Worm (Caenorhabditis elegans) whole organism, young adult: ENCODE measurements around the gene F37A4.6.

Experiments used
- F57A8.1 ChIP-seq: fragments of 200-800 bp; sonication (Bioruptor generic); optimal IDR thresholded peaks from 2 replicates; lab custom pipeline; 2018; ENCODE audit warnings: mild to moderate bottlenecking, missing genetic modification characterization, moderate library complexity, missing compliant biosample characterization
- K11D2.4 ChIP-seq: fragments of 200-800 bp; sonication (Bioruptor generic); IDR thresholded peaks from 2 replicates; pipeline ENCODE4 v1.3.6; 2022; ENCODE audit warnings: missing genetic modification reagents, missing genetic modification characterization, missing compliant biosample characterization
- Y53G8AR.9 ChIP-seq: fragments of 200-800 bp; sonication (Bioruptor generic); conservative IDR thresholded peaks from 2 replicates; pipeline ENCODE4 v1.3.6; 2022; ENCODE audit warnings: missing genetic modification reagents, missing genetic modification characterization, missing compliant biosample characterization
- Y67H2A.10 ChIP-seq: fragments of 200-800 bp; sonication (Bioruptor generic); conservative IDR thresholded peaks from 2 replicates; pipeline ENCODE4 v1.3.6; 2022; ENCODE audit warnings: missing genetic modification reagents, missing genetic modification characterization, missing compliant biosample characterization
- ZK185.1 ChIP-seq: sonication (generic microtip); optimal IDR thresholded peaks from 2 replicates; lab custom pipeline; 2016; ENCODE audit warnings: mild to moderate bottlenecking, missing genetic modification characterization, missing compliant biosample characterization; ENCODE audit not compliant: poor library complexity, severe bottlenecking
- aptf-2 ChIP-seq: fragments of 200-800 bp; sonication (Bioruptor generic); conservative IDR thresholded peaks from 2 replicates; pipeline ENCODE4 v1.3.6; 2022; ENCODE audit warnings: missing genetic modification reagents, missing genetic modification characterization, missing compliant biosample characterization
- athp-1 ChIP-seq: sonication (generic microtip); optimal IDR thresholded peaks from 2 replicates; lab custom pipeline; 2017; ENCODE audit warnings: mild to moderate bottlenecking, missing genetic modification characterization, missing compliant biosample characterization
- attf-3 ChIP-seq: fragments of 200-800 bp; sonication (Bioruptor generic); conservative IDR thresholded peaks from 2 replicates; pipeline ENCODE4 v1.3.6; 2022; ENCODE audit warnings: missing genetic modification reagents, missing genetic modification characterization, missing compliant biosample characterization
- attf-5 ChIP-seq: fragments of 200-800 bp; sonication (Bioruptor generic); optimal IDR thresholded peaks from 2 replicates; lab custom pipeline; 2018; ENCODE audit warnings: mild to moderate bottlenecking, missing genetic modification characterization, missing compliant biosample characterization
- cebp-2 ChIP-seq: fragments of 200-800 bp; sonication (Bioruptor generic); IDR thresholded peaks from 2 replicates; pipeline ENCODE4 v1.3.6; 2022; ENCODE audit warnings: missing genetic modification characterization, missing compliant biosample characterization
- ceh-100 ChIP-seq: fragments of 200-800 bp; sonication (Bioruptor generic); IDR thresholded peaks from 2 replicates; pipeline ENCODE4 v1.3.6; 2022; ENCODE audit warnings: missing genetic modification reagents, missing genetic modification characterization, missing compliant biosample characterization
- ceh-79 ChIP-seq: sonication (generic microtip); optimal IDR thresholded peaks from 2 replicates; lab custom pipeline; 2017; ENCODE audit warnings: mild to moderate bottlenecking, missing genetic modification characterization, missing compliant biosample characterization
- dpl-1 ChIP-seq: fragments of 150-350 bp; optimal IDR thresholded peaks from 2 replicates; lab custom pipeline; 2014; ENCODE audit warnings: missing biosample characterization, missing genetic modification reagents, missing genetic modification characterization
- efl-1 ChIP-seq: fragments of 150-350 bp; optimal IDR thresholded peaks from 2 replicates; lab custom pipeline; 2014; ENCODE audit warnings: missing biosample characterization, missing genetic modification reagents, missing genetic modification characterization
- ekl-4 ChIP-seq: fragments of 200-800 bp; sonication (Bioruptor generic); IDR thresholded peaks from 2 replicates; pipeline ENCODE4 v1.3.6; 2022; ENCODE audit warnings: missing genetic modification reagents, missing genetic modification characterization, missing compliant biosample characterization
- fkh-3 ChIP-seq: sonication (generic microtip); optimal IDR thresholded peaks from 2 replicates; lab custom pipeline; 2016; ENCODE audit warnings: mild to moderate bottlenecking, missing genetic modification characterization, missing compliant biosample characterization
- hlh-12 ChIP-seq: sonication (generic microtip); optimal IDR thresholded peaks from 2 replicates; lab custom pipeline; 2016; ENCODE audit warnings: missing genetic modification characterization, missing compliant biosample characterization
- hmg-1.2 ChIP-seq: fragments of 200-800 bp; sonication (Bioruptor generic); IDR thresholded peaks from 2 replicates; pipeline ENCODE4 v1.3.6; 2022; ENCODE audit warnings: missing genetic modification reagents, missing genetic modification characterization, missing compliant biosample characterization
- madf-8 ChIP-seq: fragments of 200-800 bp; sonication (Bioruptor generic); conservative IDR thresholded peaks from 2 replicates; pipeline ENCODE4 v1.3.6; 2022; ENCODE audit warnings: missing genetic modification reagents, missing genetic modification characterization, missing compliant biosample characterization
- mcd-1 ChIP-seq: fragments of 200-800 bp; sonication (Bioruptor generic); IDR thresholded peaks from 2 replicates; pipeline ENCODE4 v1.3.6; 2022; ENCODE audit warnings: missing genetic modification reagents, missing genetic modification characterization, missing compliant biosample characterization
- mes-4 ChIP-seq: sonication (generic microtip); optimal IDR thresholded peaks from 2 replicates; lab custom pipeline; 2016; ENCODE audit warnings: missing genotype, missing genetic modification characterization, missing compliant biosample characterization
- nfya-1 ChIP-seq: sonication (generic microtip); optimal IDR thresholded peaks from 2 replicates; lab custom pipeline; 2017; ENCODE audit warnings: antibody characterized with exemption, missing compliant biosample characterization, missing genetic modification characterization, borderline replicate concordance; ENCODE audit not compliant: insufficient read depth
- nfyb-1 ChIP-seq: fragments of 200-800 bp; sonication (Bioruptor generic); IDR thresholded peaks from 2 replicates; pipeline ENCODE4 v1.3.6; 2022; ENCODE audit warnings: missing genetic modification reagents, missing genetic modification characterization, missing compliant biosample characterization
- nhr-80 ChIP-seq: sonication (generic microtip); optimal IDR thresholded peaks from 2 replicates; lab custom pipeline; 2016; ENCODE audit warnings: missing genetic modification characterization, missing compliant biosample characterization
- rcor-1 ChIP-seq: fragments of 200-800 bp; sonication (Bioruptor generic); IDR thresholded peaks from 2 replicates; pipeline ENCODE4 v1.3.6; 2022; ENCODE audit warnings: missing genetic modification reagents, missing genetic modification characterization, missing compliant biosample characterization
- sdz-38 ChIP-seq: sonication (generic microtip); optimal IDR thresholded peaks from 2 replicates; lab custom pipeline; 2016; ENCODE audit warnings: missing genotype, missing genetic modification characterization, missing compliant biosample characterization
- snpc-1.1 ChIP-seq: sonication (generic microtip); optimal IDR thresholded peaks from 2 replicates; lab custom pipeline; 2017; ENCODE audit warnings: missing genetic modification characterization, mild to moderate bottlenecking, missing compliant biosample characterization, antibody characterized with exemption, moderate library complexity, missing genotype, missing genetic modification reagents; ENCODE audit not compliant: insufficient read depth
- tbx-9 ChIP-seq: sonication (generic microtip); optimal IDR thresholded peaks from 2 replicates; lab custom pipeline; 2016; ENCODE audit warnings: borderline replicate concordance, missing genetic modification characterization, inconsistent platforms, missing compliant biosample characterization
- unc-130 ChIP-seq: sonication (generic microtip); optimal IDR thresholded peaks from 2 replicates; lab custom pipeline; 2016; ENCODE audit warnings: missing genetic modification reagents, missing genetic modification characterization, missing compliant biosample characterization
- ztf-22 ChIP-seq: fragments of 200-800 bp; sonication (Bioruptor generic); optimal IDR thresholded peaks from 2 replicates; lab custom pipeline; 2018; ENCODE audit warnings: mild to moderate bottlenecking, missing genetic modification characterization, moderate library complexity, missing compliant biosample characterization
- ztf-28 ChIP-seq: fragments of 200-800 bp; sonication (Bioruptor generic); IDR thresholded peaks from 2 replicates; pipeline ENCODE4 v1.3.6; 2022; ENCODE audit warnings: missing genetic modification reagents, missing genetic modification characterization, missing compliant biosample characterization

F37A4.6 gene

DNA sequence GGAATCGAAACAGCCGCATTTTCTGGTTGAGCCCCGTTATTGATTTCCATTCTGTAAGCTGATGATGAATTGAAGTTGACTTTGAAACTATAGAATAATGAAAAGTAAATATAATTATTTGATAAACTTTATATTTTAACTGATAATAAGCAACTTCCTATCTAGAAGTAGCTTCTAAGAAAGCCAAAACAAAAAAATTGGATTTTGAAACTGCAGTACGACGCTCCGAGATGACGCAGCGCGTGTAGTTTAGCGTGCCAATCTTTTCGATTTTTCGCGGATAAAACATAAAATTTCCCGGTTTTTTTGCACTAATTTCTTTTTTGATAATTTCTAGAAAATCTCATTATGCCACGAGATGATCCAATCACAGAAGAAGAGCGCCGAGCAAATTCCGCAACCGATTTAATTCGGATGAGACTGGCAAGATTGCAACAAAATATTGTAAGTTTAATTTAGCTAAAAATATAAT is 16.6 kb downstream of the F37A4.6 start, which contains the start of the genes bath-41 and F37A4.2 (continued):
- no peak for TF ChIP-seq ceh-100 (GFP tag; lab: Robert Waterston, UW)
- 0 out of 2 replicates have a peak, but pooled peaks have one; percentile 14 for TF ChIP-seq madf-8 (GFP tag; lab: Robert Waterston, UW)
- no peak for TF ChIP-seq ceh-79 (tag; lab: Kevin White, UChicago)
- no peak for TF ChIP-seq ztf-28 (GFP tag; lab: Robert Waterston, UW)
- peak; percentile 82 for TF ChIP-seq efl-1 (GFP tag; lab: Kevin White, UChicago)
- no peak for TF ChIP-seq Y53G8AR.9 (GFP tag; lab: Robert Waterston, UW)
- TF ChIP-seq attf-3 (GFP tag; lab: Robert Waterston, UW): peak; percentile 94
- TF ChIP-seq nfya-1 (tag; lab: Kevin White, UChicago): no peak
- no peak for TF ChIP-seq athp-1 (tag; lab: Kevin White, UChicago)
- peak; percentile 53 for TF ChIP-seq dpl-1 (GFP tag; lab: Kevin White, UChicago)
- TF ChIP-seq ztf-22 (GFP tag; lab: Kevin White, UChicago): no peak
- no peak for TF ChIP-seq tbx-9 (tag; lab: Kevin White, UChicago)

DNA sequence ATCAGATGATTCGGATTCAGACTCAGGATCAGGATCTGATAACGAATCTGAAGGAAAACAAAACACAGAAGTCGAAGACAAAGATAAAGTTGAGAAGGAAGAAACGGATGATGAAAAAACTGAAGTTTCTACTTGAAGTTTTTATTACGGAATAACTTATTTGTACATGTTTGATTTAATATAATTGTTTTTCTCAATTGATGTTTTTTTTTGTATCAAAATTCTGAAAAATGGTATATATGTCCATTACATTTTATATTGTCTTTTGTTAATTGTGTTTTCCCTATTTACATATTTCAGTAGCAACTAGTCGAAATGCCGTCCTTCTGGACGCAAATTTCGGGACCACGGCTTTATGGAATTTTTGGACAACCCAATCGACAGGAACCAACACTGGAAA is 17.5 kb downstream of the F37A4.6 start, which contains the start of gene F37A4.1:
F37A4.1 (plus strand) TSS at position 301 of the 400 bp plus-strand sequence.
- TF ChIP-seq attf-3 (GFP tag; lab: Robert Waterston, UW) (0 out of 2 replicates have a peak, but pooled peaks have one; percentile 43), mes-4 (no peak)

DNA sequence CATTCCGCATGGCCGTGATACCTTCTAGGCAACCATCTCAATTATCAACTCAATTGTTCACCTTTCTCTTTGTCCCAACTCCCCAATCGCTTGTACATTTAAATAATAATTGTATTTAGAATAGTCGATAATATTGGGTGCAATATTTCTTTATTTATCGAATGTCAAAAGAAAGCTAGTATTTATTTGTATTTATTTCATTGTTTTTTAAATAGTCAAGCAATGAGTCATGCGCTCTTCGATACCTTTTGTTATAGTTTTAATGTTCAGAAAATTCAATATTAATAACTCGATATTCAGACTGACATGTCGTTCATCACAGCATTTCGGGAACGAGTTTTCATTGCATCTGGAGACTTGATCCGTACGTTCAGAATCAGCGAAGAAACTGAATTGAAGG is 19.9 kb downstream of the F37A4.6 start, which contains the start of gene wdr-4:
wdr-4 (plus strand) TSS at position 301 of the 400 bp plus-strand sequence.
- no peak for TF ChIP-seq dpl-1 (GFP tag; lab: Kevin White, UChicago)
- no peak for TF ChIP-seq Y67H2A.10 (GFP tag; lab: Robert Waterston, UW)
- TF ChIP-seq aptf-2 (GFP tag; lab: Robert Waterston, UW): no peak
- no peak for TF ChIP-seq sdz-38
- no peak for TF ChIP-seq ekl-4 (GFP tag; lab: Robert Waterston, UW)
- no peak for TF ChIP-seq hmg-1.2 (GFP tag; lab: Robert Waterston, UW)
- TF ChIP-seq unc-130: no peak

DNA sequence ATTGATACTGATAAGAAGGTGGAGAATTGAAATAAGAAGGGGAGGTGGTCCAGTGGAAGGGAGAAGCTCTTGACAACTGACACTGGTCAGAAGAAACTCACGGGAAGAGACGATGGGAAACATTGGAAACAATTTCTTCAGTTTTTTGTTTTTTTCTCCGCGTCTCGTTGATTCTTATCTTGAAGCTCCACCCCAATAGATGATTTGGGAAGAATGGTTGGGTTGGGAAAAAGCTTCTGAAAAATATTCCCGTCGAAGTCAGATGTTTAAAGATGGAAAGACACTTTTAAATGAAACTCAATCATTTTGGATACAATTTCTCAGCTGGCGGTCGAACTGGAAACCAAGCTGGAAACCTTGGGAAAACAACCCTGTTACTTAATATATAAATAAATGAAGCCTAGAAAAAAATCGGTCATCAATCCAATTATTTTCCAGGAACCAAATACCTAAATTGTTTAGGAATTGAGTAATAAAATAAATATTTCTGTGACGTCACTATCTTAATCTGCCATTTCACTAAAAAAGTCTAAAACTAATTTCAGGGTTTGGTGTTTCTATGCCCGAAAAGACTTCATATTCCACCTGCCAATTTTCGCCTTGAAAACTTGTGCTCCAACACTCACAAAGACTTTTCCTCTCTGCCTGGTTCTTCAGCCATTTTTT is 24.7 kb downstream of the F37A4.6 start, which contains the start of the genes Y102E9.5 and odr-4:
Y102E9.5 (minus strand) TSS at position 101 of the 666 bp plus-strand sequence.
odr-4 (plus strand) TSS at position 616 of the 666 bp plus-strand sequence.
- TF ChIP-seq hlh-12 (tag; lab: Kevin White, UChicago) (no peak), nhr-80 (peak; percentile 4)
- TF ChIP-seq, all 124 proteins: peak for 1

DNA sequence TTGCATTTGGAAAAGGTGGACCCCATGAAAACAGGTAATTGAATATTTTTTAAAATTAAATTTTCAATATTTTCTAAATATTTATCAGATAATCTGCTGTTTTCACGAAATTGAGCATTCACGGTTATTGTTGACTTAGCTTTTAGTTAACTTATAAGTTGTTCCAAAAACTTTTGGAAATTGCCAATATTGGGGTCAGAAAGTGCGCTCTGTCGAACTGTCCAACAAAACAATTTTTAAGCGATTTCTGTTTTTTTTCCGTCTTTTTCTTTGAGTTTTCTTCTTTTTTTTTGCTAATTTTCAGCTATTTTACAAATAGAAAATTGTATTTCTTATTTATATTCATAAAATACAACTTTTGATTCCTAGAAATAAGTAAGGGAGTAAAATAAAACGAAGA is 25.7 kb downstream of the F37A4.6 start:
- 0 out of 2 replicates have a peak, but pooled peaks have one; percentile 15 for TF ChIP-seq mcd-1
- no peak for TF ChIP-seq attf-5 (GFP tag; lab: Kevin White, UChicago)
- no peak for TF ChIP-seq nfyb-1

DNA sequence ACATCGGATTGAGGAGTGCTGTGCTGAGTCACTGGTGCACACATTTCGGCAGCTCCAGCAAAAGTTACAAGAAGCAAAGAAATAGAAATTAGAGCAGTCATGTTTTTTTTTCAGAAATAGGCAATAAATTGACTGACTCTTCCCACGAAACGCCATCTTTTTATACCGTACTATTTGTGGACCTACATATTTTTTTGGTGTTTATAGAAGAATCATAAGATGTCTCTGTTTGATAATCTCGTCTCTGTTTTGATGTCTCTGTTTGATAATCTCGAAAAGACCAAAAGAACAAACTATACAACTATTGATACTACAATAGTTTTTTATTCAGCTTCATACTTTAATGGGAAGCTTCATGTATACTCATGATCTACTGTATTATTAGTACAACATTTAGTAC is 28.8 kb downstream of the F37A4.6 start, which contains the start of gene Y102E9.3:
Y102E9.3 (minus strand) TSS at position 101 of the 400 bp plus-strand sequence.
- TF ChIP-seq ZK185.1 (tag; lab: Kevin White, UChicago) (no peak), K11D2.4 (GFP tag; lab: Robert Waterston, UW) (no peak), F57A8.1 (GFP tag; lab: Kevin White, UChicago) (no peak), snpc-1.1 (no peak), cebp-2 (GFP tag; lab: Robert Waterston, UW) (no peak), fkh-3 (tag; lab: Kevin White, UChicago) (no peak), rcor-1 (GFP tag; lab: Robert Waterston, UW) (no peak)
